Worm (Caenorhabditis elegans) whole organism, L3 larva: Measurements from ENCODE around the gene F01G10.6.

Experiments used
- R02D3.7 ChIP-seq: fragments of 150-350 bp; optimal IDR thresholded peaks from 2 replicates; lab custom pipeline; 2014; ENCODE audit warnings: missing biosample characterization, missing genetic modification characterization
- ama-1 ChIP-seq: fragments of 150-350 bp; optimal IDR thresholded peaks from 2 replicates; lab custom pipeline; 2018
- ceh-82 ChIP-seq: fragments of 150-350 bp; optimal IDR thresholded peaks from 2 replicates; lab custom pipeline; 2014; ENCODE audit warnings: missing biosample characterization, missing genetic modification characterization
- elt-2 ChIP-seq: sonication (generic microtip); optimal IDR thresholded peaks from 2 replicates; lab custom pipeline; 2016; ENCODE audit warnings: missing genetic modification reagents, mild to moderate bottlenecking, missing genetic modification characterization, missing compliant biosample characterization
- elt-3 ChIP-seq, 3 experiments: fragments of 150-350 bp in 1 of 3; sonication (generic microtip) in 2 of 3; optimal IDR thresholded peaks; 2 replicates in 2 of 3; 4 replicates in 1 of 3; lab custom pipeline; 2014 to 2017; ENCODE audit warnings: missing biosample characterization in 3 of 3, missing genetic modification characterization in 3 of 3
- fkh-10 ChIP-seq: sonication (generic microtip); optimal IDR thresholded peaks from 2 replicates; lab custom pipeline; 2017; ENCODE audit warnings: missing biosample characterization, missing genetic modification reagents, missing genetic modification characterization
- lin-39 ChIP-seq: fragments of 150-350 bp; optimal IDR thresholded peaks from 2 replicates; lab custom pipeline; 2018; ENCODE audit warnings: missing biosample characterization, missing genetic modification reagents, missing genetic modification characterization
- mml-1 ChIP-seq: fragments of 150-350 bp; sonication (generic microtip); optimal IDR thresholded peaks from 3 replicates; lab custom pipeline; 2014; ENCODE audit warnings: missing biosample characterization, missing genetic modification characterization
- nhr-12 ChIP-seq: fragments of 150-350 bp; optimal IDR thresholded peaks from 2 replicates; lab custom pipeline; 2014; ENCODE audit warnings: missing biosample characterization, missing genetic modification characterization
- skn-1 ChIP-seq: fragments of 150-350 bp; optimal IDR thresholded peaks from 2 replicates; lab custom pipeline; 2014; ENCODE audit warnings: missing biosample characterization, missing genetic modification characterization
- tbx-2 ChIP-seq: sonication (generic microtip); optimal IDR thresholded peaks from 2 replicates; lab custom pipeline; 2016; ENCODE audit warnings: mild to moderate bottlenecking, missing genetic modification characterization, missing compliant biosample characterization
- unc-62 ChIP-seq: fragments of 150-350 bp; sonication (generic microtip); optimal IDR thresholded peaks from 4 replicates; lab custom pipeline; 2014; ENCODE audit warnings: missing biosample characterization, missing genetic modification reagents, missing genetic modification characterization

ce11 chrIV:10252886-10253639 lies 25.6 kb upstream of the F01G10.6 start:
- TF ChIP-seq mml-1 (tag; lab: Kevin White, UChicago) (no peak), ama-1 (lab: Kevin White, UChicago) (no peak), tbx-2 (tag; lab: Kevin White, UChicago) (no peak), R02D3.7 (tag; lab: Kevin White, UChicago) (no peak), lin-39 (tag; lab: Kevin White, UChicago) (no peak), skn-1 (no peak), fkh-10 (GFP tag; lab: Kevin White, UChicago) (no peak), ceh-82 (no peak), unc-62 (no peak), elt-3 (tag; optimal IDR thresholded peaks at IDR 0.05; lab: Kevin White, UChicago) (no peak), elt-2 (tag; lab: Kevin White, UChicago) (peak; percentile 59), nhr-12 (tag; lab: Kevin White, UChicago) (no peak)
